Worm (Caenorhabditis elegans): Measurements from ENCODE around the gene gcy-20.
A peak's percentile ranks its signal among the peaks of the same experiment; 100 is the strongest.

Gene gcy-20

ce11 chrV:16214505-16214904, 39.1 kb downstream of the gcy-20 start, which contains the start of gene F11A5.9:
Gene F11A5.9, plus strand, starts transcription at chrV:16214890.
- TF ChIP-seq nhr-11 (tag; optimal IDR thresholded peaks at IDR 0.05): no peak

ce11 chrV:16213323-16213722, 40.3 kb downstream of the gcy-20 start:
- TF ChIP-seq elt-1 (tag; optimal IDR thresholded peaks at IDR 0.05): no peak
- TF ChIP-seq sea-2 (GFP tag; optimal IDR thresholded peaks at IDR 0.05): no peak
- peak; percentile 39 for TF ChIP-seq nhr-23 (tag; optimal IDR thresholded peaks at IDR 0.05)
- TF ChIP-seq eor-1 (tag; optimal IDR thresholded peaks at IDR 0.05): no peak
- no peak for TF ChIP-seq snpc-4 (tag; optimal IDR thresholded peaks at IDR 0.05)
- no peak for TF ChIP-seq lsy-12 (tag; optimal IDR thresholded peaks at IDR 0.05)
- no peak for TF ChIP-seq jun-1 (tag; optimal IDR thresholded peaks at IDR 0.05)
- peak; percentile 14 for TF ChIP-seq nhr-25 (tag; optimal IDR thresholded peaks at IDR 0.05)
- TF ChIP-seq fkh-10 (GFP tag; optimal IDR thresholded peaks at IDR 0.05): no peak
- TF ChIP-seq lin-15B (tag; optimal IDR thresholded peaks at IDR 0.05): no peak
- peak in 2 of 3 experiments; percentile 26 to 43 for TF ChIP-seq elt-3 (tag; optimal IDR thresholded peaks at IDR 0.05)
- TF ChIP-seq skn-1 (tag; optimal IDR thresholded peaks at IDR 0.05): no peak
- TF ChIP-seq nhr-77 (tag; optimal IDR thresholded peaks at IDR 0.05): no peak
- no peak for TF ChIP-seq nhr-76 (tag; optimal IDR thresholded peaks at IDR 0.05)
- no peak for TF ChIP-seq ztf-4 (tag; optimal IDR thresholded peaks at IDR 0.05)
- no peak for TF ChIP-seq daf-12 (tag; optimal IDR thresholded peaks at IDR 0.05)
- TF ChIP-seq pqm-1 (tag; optimal IDR thresholded peaks at IDR 0.05): no peak
- no peak for TF ChIP-seq unc-39 (tag; optimal IDR thresholded peaks at IDR 0.05)
- TF ChIP-seq nhr-43 (tag; optimal IDR thresholded peaks at IDR 0.05; ENCODE audit: poor library complexity, severe bottlenecking): peak; percentile 93
- TF ChIP-seq ZK546.5 (tag; optimal IDR thresholded peaks at IDR 0.05): no peak

- TF ChIP-seq ceh-82 (tag; optimal IDR thresholded peaks at IDR 0.05) (no peak), hmg-11 (tag; optimal IDR thresholded peaks at IDR 0.05) (no peak), mdl-1 (tag; optimal IDR thresholded peaks at IDR 0.05) (no peak), nhr-43 (tag; optimal IDR thresholded peaks at IDR 0.05; ENCODE audit: poor library complexity, severe bottlenecking) (peak; percentile 26), nfya-1 (tag; optimal IDR thresholded peaks at IDR 0.05; ENCODE audit: insufficient read depth) (no peak), zag-1 (tag; optimal IDR thresholded peaks at IDR 0.05) (no peak), egl-5 (tag; optimal IDR thresholded peaks at IDR 0.05) (no peak), fkh-10 (GFP tag; optimal IDR thresholded peaks at IDR 0.05) (no peak)
These were observed 41.9 kb downstream of the gcy-20 start for ce11 chrV:16211713-16212112.

ce11 chrV:16210257-16211002, 43.2 kb downstream of the gcy-20 start, which contains the start of gene F11A5.16:
Gene F11A5.16, plus strand, starts transcription at chrV:16210952.
- TF ChIP-seq nhr-67 (tag; optimal IDR thresholded peaks at IDR 0.05) (no peak), ceh-82 (tag; optimal IDR thresholded peaks at IDR 0.05) (no peak), nhr-43 (tag; optimal IDR thresholded peaks at IDR 0.05; ENCODE audit: poor library complexity, severe bottlenecking) (no peak), pha-4 (tag; optimal IDR thresholded peaks at IDR 0.05) (no peak), mdl-1 (tag; optimal IDR thresholded peaks at IDR 0.05) (no peak), nhr-11 (tag; optimal IDR thresholded peaks at IDR 0.05) (no peak), nhr-25 (tag; optimal IDR thresholded peaks at IDR 0.05) (no peak), zag-1 (tag; optimal IDR thresholded peaks at IDR 0.05) (no peak)

ce11 chrV:16209837-16210236, 43.8 kb downstream of the gcy-20 start, which contains the start of gene oac-15:
Gene oac-15, minus strand, starts transcription at chrV:16209937.
- TF ChIP-seq ceh-28 (tag; optimal IDR thresholded peaks at IDR 0.05): no peak
- no peak for TF ChIP-seq R02D3.7 (tag; optimal IDR thresholded peaks at IDR 0.05)
- no peak for TF ChIP-seq pha-4 (tag; optimal IDR thresholded peaks at IDR 0.05)
- no peak for TF ChIP-seq nhr-77 (tag; optimal IDR thresholded peaks at IDR 0.05)

ce11 chrV:16204888-16205287, 48.7 kb downstream of the gcy-20 start, which contains the start of gene irld-26:
Gene irld-26, plus strand, starts transcription at chrV:16205188.
- TF ChIP-seq nhr-11 (tag; optimal IDR thresholded peaks at IDR 0.05) (no peak), daf-12 (tag; optimal IDR thresholded peaks at IDR 0.05) (no peak), jun-1 (tag; optimal IDR thresholded peaks at IDR 0.05) (no peak), fkh-10 (GFP tag; optimal IDR thresholded peaks at IDR 0.05) (no peak), ZK546.5 (tag; optimal IDR thresholded peaks at IDR 0.05) (no peak), ztf-4 (tag; optimal IDR thresholded peaks at IDR 0.05) (no peak), pha-4 (tag; optimal IDR thresholded peaks at IDR 0.05) (no peak), unc-39 (tag; optimal IDR thresholded peaks at IDR 0.05) (no peak), lsy-12 (tag; optimal IDR thresholded peaks at IDR 0.05) (no peak), nhr-77 (tag; optimal IDR thresholded peaks at IDR 0.05) (no peak), nhr-12 (tag; optimal IDR thresholded peaks at IDR 0.05) (no peak), unc-62 (GFP tag; optimal IDR thresholded peaks at IDR 0.05) (no peak), hmg-11 (tag; optimal IDR thresholded peaks at IDR 0.05) (no peak)

Measured in whole organism, L3 larva.